Worm (Caenorhabditis elegans) whole organism, midembryonic: ENCODE data around the gene sdz-31.

Experiments
- klf-2 ChIP-seq: fragments of 200-800 bp; sonication (Bioruptor generic); conservative IDR thresholded peaks from 2 replicates; pipeline ENCODE4 v1.3.6; 2022; ENCODE audit warnings: missing genetic modification reagents, missing genetic modification characterization, missing compliant biosample characterization
- tab-1 ChIP-seq: fragments of 200-800 bp; sonication (Bioruptor generic); IDR thresholded peaks from 2 replicates; pipeline ENCODE4 v1.3.6; 2022; ENCODE audit warnings: missing genetic modification characterization, missing compliant biosample characterization

DNA sequence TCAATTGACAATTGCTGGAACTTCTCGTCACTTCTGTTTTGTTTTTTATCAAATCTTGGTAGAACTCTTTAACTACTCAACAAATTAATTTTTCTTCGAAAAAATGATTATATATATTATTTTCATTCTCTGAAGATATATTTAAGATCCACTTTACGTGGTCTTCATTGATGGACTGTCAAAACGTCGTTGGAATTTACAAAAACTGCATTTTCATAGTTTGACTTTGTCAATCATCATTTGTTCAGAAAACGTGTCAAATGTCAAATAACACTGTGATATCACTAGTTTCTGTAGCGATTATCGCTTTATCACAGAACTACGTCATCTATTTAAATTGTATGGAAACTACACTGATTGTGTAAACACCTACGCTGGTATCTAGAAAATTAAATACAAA lies 44.4 kb downstream of the sdz-31 start:
- TF ChIP-seq klf-2 (GFP tag; lab: Robert Waterston, UW) (no peak), tab-1 (GFP tag; lab: Robert Waterston, UW) (no peak)
